Worm (Caenorhabditis elegans) whole organism, L4/young adult: ENCODE results near the gene F58B4.6.

Source experiments
- W03F9.2 ChIP-seq: fragments of 150-350 bp; optimal IDR thresholded peaks from 2 replicates; lab custom pipeline; 2014; ENCODE audit warnings: missing biosample characterization, missing genetic modification characterization
- dao-5 ChIP-seq: sonication (generic microtip); optimal IDR thresholded peaks from 2 replicates; lab custom pipeline; 2016; ENCODE audit warnings: missing genotype, missing genetic modification characterization, moderate library complexity, missing compliant biosample characterization
- him-1 ChIP-seq: sonication (generic microtip); optimal IDR thresholded peaks from 2 replicates; lab custom pipeline; 2016; ENCODE audit warnings: missing genotype, missing genetic modification reagents, missing genetic modification characterization, missing compliant biosample characterization

The F58B4.6 gene

DNA sequence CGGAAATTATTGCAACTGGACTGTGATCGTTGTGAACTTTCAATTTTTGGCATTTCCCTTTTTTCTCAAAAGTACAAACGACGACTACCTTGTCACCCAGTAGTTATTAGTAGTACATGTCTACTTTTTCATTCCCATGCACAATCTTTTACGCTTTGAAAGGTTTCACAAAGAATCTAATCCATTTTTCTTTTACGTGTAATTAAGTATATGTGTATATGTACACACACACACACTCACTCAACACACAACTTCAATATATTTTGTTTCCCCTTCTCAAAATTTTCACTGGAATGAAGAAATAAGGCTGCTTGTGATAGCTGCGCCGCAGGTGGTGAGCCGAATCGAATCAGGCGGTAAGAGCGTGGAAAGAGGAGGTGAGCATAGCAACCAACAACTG, at the start of gene F58B4.6:
TSS of gene F58B4.6 (plus strand) at position 301 of the 400 bp plus-strand sequence.
- no peak for TF ChIP-seq W03F9.2 (tag; lab: Kevin White, UChicago)
- no peak for TF ChIP-seq him-1 (tag; lab: Kevin White, UChicago)
- no peak for TF ChIP-seq dao-5 (tag; lab: Kevin White, UChicago)

DNA sequence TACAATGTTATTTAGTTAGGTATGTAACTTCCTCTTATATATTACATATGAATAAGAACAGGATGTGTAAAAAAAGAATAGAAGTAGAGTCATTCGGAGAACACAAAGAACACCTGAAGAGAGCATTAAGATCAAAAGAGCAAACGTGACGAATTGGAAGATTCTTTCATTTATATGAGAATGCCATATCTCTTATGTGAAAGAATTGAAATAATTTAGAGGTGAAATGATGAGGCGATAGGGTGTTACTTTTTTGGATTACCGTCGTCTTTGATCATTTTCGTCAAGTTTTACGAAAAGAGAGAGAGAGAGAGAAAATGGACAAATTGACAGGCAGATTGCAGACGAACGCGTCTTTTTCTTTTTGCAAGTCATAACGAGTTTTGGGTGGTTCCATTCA, 48.3 kb upstream of the F58B4.6 start:
- TF ChIP-seq W03F9.2 (tag; lab: Kevin White, UChicago) (no peak), dao-5 (tag; lab: Kevin White, UChicago) (no peak), him-1 (tag; lab: Kevin White, UChicago) (no peak)

DNA sequence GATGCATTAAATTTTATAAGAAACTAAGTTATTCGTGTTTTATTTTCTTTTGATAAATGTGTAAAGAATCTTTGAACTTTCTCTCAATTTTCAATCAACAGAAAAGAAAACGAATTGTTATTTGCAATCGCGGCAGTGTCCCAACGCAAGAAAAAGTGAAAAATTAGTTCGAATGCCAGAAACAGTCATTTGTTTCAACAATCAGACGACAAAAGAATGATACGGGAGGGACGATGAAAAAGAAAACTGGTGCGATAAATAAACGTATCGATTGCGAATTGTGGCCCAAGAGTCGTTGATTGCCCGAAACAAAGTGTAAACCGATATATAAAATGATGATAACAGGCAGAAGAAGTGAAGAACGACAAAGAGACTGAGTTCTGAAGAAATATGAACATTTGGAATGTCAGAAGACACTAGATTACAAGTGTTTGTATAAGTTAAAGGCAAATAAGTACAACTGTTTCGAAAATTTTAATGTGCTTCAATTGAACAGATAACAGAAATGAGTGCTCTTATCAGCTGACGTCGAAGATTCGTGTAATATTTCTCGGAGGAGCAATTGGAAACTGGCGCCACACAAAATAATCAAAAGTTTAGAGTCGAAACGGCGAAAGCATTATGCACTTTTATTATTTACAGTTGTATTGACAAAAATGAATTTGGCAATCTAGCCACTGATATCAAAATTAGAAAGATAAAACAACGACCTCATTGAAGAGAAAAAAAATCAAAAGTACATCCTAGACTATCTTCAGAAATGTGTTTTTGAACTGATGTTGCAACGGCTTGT, 46.8 kb upstream of the F58B4.6 start:
- TF ChIP-seq him-1 (tag; lab: Kevin White, UChicago), result no peak

DNA sequence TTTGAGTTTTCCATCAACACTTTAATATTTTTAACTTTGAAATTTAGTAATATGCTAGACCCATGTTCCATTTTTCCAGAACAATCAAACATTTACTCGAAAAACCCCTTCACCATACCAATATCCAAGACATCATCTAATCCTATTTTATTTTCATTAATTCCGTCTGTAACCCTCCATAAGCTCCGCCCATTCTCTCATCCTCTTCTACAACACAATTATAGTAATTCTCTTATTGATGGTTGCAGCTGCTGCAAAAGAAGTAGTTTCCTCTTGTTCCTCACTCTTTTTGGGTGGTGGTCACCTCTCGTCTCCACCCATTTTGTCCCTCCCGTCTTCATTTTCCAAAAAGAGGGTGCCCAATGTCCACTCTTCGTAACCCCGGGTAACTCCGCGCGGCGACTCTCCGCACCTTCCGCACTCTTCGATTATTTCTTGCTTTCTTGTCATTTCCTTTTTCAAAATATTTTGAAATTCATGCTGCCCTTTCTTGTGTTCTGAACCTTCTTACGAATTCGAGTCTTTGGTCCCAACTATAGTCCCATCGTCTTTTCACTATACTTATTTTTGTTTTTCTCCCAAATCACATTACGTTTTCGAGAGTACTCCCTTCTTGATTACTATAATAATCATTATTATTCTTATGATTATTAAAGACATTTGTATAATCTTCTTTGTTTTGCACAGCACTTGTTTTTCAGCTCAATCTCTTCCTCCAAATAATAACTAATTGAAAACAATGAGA, 44.5 kb upstream of the F58B4.6 start, which contains the start of gene F32D8.1:
TSS of gene F32D8.1 (plus strand) at position 695 of the 745 bp plus-strand sequence.
- TF ChIP-seq dao-5 (tag; lab: Kevin White, UChicago) (no peak), W03F9.2 (tag; lab: Kevin White, UChicago) (no peak), him-1 (tag; lab: Kevin White, UChicago) (no peak)

DNA sequence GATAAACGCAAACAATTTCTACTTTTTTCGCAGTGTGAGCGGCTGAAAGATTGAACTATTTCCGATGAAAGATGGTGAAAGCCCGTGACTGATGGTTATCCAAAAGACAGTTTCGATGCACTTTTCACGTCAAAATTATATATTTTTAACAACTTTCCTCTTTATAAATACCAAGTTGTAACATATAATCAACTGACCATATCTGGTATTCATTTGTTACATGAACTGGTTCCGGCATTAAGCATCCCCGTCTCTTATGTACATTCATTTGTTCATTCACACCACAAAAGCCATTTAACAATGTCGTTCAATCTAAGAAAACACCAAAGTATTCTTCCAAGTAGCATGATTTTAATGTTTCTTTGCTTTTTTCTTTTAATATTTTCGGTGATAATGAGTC, 41.4 kb upstream of the F58B4.6 start, which contains the start of gene F32D8.2:
TSS of gene F32D8.2 (plus strand) at position 301 of the 400 bp plus-strand sequence.
- TF ChIP-seq dao-5 (tag; lab: Kevin White, UChicago) (no peak), him-1 (tag; lab: Kevin White, UChicago) (no peak), W03F9.2 (tag; lab: Kevin White, UChicago) (no peak)

DNA sequence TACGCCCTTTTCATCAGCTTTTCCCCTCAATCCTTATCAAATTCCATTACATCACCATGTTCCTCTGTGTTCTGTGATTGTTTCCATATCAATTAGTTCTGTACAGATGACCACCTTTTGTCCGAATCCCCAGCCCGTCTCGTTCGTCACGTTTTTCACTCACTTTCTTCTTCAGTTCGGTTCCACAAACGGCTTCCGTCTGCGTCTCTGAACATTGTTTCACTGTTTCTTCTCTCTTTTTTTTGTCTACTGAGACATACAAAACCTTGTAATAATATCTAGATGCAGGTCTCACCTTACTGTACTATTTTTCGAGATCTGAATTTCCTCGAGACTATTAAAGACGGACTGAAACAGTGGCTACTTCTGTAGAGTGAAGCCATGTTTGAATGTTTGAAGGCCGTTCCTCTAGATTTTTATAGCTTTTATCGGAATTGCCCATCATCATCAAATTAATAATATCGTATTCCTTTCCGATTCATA, 38.4 kb upstream of the F58B4.6 start, which contains the start of gene F32D8.3:
TSS of gene F32D8.3 (plus strand) at position 433 of the 483 bp plus-strand sequence.
- TF ChIP-seq dao-5 (tag; lab: Kevin White, UChicago), result no peak
- TF ChIP-seq him-1 (tag; lab: Kevin White, UChicago), result no peak
- no peak for TF ChIP-seq W03F9.2 (tag; lab: Kevin White, UChicago)

DNA sequence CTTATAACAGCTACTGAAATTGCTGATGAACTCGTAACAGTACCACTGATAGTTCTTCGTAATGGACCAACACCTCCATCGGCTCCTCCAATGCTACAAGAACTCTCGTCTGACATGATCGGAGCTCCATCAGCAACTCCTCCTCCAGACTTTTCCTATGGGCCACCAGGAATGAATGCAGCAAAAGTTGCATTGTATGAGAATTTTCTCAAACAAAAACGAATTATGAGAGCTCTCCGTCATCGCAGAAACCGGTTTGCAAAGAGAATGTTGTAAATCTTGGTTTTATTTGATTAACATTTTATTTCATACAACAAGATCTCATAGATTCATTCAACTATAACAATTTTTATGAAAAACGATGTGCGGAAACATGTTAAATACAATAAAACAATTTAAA, 37.3 kb upstream of the F58B4.6 start:
- TF ChIP-seq him-1 (tag; lab: Kevin White, UChicago) (no peak), dao-5 (tag; lab: Kevin White, UChicago) (no peak), W03F9.2 (tag; lab: Kevin White, UChicago) (no peak)

DNA sequence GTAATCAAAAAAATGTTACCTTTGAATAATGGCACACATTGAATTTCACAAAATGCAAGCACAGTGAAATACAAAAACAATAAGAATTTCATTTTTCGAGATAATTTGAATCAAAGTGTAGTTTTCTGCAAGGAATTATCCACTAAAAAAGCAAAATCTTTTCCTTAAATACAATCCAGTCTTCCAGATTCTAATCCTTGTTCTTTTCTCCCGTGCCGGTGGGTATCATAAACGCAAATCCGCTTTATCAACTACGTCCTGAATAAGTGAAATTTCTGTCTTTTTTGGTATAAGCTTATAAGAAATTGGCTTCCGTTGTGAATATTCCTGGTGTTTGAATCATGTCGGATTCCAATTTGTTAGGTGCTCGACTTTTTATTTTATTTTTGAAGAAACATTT, 36.7 kb upstream of the F58B4.6 start:
- TF ChIP-seq him-1 (tag; lab: Kevin White, UChicago), result no peak
- TF ChIP-seq W03F9.2 (tag; lab: Kevin White, UChicago), result no peak
- TF ChIP-seq dao-5 (tag; lab: Kevin White, UChicago), result no peak

DNA sequence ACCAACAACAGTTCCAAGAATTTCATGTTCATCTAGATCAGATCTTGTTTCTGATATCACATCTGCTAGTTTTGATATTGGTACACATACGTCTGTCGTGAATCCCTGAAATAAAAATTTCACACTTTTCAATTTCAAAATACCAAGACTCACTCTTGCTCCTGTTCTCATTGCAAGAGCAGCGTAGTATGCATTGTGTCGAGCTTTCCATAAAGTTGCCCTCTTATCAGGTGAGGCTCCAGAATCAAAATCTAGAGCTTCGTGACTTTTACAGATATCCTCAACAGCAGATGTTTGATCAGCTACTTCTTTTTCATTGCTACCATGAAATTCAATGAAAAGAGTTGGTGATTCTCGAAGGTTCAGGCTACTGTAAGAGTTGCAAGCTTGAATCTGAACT, 35.8 kb upstream of the F58B4.6 start, which contains the start of gene F32D8.11:
TSS of gene F32D8.11 (minus strand) at position 101 of the 400 bp plus-strand sequence.
- no peak for TF ChIP-seq W03F9.2 (tag; lab: Kevin White, UChicago)
- no peak for TF ChIP-seq dao-5 (tag; lab: Kevin White, UChicago)
- TF ChIP-seq him-1 (tag; lab: Kevin White, UChicago), result no peak

DNA sequence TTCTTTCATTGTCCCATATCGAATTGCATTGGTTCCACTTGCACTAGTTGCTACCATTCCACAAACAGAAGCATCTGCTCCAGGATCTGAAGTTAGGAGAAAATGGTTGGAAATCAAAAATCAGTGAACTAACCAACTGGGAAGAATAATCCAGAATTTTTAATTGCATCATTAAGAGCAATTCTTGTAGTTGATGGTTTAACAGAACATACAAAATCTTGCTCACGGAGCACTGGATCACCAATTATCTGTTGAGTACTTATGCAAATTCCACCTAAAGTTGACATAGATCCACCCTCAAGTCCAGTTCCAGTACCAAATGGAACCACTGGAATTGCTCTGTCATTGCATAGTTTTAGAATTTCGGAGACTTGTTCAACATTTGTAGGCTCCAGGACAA, 35.1 kb upstream of the F58B4.6 start:
- TF ChIP-seq him-1 (tag; lab: Kevin White, UChicago) (no peak), dao-5 (tag; lab: Kevin White, UChicago) (no peak), W03F9.2 (tag; lab: Kevin White, UChicago) (no peak)

DNA sequence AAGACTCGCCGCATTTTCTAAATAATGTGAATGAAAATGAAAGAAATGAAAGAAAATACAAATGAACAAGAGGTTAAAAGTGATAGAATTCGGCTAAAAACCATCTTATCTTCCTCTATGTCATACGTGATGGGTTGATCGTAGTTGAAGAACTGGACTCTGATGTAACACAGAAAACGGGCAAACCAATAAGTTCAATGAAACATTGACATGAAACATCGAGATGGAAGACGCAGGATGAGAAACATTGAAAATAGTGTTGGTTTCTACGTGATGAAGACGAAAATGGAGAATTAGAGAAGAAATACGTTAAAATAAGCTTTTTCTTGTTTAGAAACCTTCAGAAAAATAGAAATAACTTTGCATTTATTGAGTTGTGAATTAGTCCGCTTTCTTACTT, 33.9 kb upstream of the F58B4.6 start, which contains the start of gene F32D8.12:
TSS of gene F32D8.12 (minus strand) at position 48 of the 400 bp plus-strand sequence.
- TF ChIP-seq him-1 (tag; lab: Kevin White, UChicago) (no peak), dao-5 (tag; lab: Kevin White, UChicago) (no peak), W03F9.2 (tag; lab: Kevin White, UChicago) (no peak)

DNA sequence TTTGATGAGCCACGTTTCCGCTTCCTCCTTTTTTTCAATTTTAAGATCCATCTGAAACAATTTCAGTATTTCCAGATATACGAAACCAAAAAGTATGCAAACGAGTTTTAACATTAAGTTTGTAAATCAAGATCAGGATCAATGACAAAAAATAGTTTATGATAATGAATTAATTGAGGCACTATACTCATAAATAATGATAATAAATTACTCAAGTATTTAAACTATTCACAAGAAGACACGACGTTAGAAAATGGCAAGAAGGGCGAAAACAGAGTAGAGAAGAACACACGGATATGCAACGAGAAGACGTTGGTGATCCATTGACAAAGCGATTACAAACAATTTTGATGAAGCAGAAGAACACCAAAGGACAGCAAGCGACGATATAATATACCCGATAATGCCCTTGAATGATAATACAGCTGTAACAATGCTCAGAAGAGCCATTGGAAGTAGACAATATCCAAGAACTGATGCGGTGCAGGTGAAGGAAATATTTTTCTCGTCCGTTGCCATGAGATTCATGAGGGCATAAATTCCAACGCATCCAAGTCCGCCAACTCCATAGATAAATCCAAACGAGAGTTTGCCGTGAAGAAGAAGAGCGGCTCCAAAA, 31.2 kb upstream of the F58B4.6 start, which contains the start of gene F32D8.4:
TSS of gene F32D8.4 (minus strand) at position 51 of the 619 bp plus-strand sequence.
- TF ChIP-seq W03F9.2 (tag; lab: Kevin White, UChicago), result no peak
- no peak for TF ChIP-seq dao-5 (tag; lab: Kevin White, UChicago)
